Fruit fly (Drosophila melanogaster) whole organism, embryonic: ENCODE data around the gene rtv.

ENCODE experiments used
- Aef1 ChIP-seq: fragments of 200-800 bp; sonication (Bioruptor generic); IDR thresholded peaks from 3 replicates; pipeline ENCODE4 v1.3.6; 2022; ENCODE audit warnings: missing biosample characterization, missing genetic modification characterization
- CG10267 ChIP-seq: fragments of 200-800 bp; sonication (Bioruptor generic); optimal IDR thresholded peaks from 2 replicates; lab custom pipeline; 2018; ENCODE audit warnings: missing biosample characterization, mild to moderate bottlenecking, missing genetic modification characterization, moderate library complexity
- CG11247 ChIP-seq: fragments of 200-800 bp; sonication (Bioruptor generic); IDR thresholded peaks from 2 replicates; pipeline ENCODE4 v1.3.6; 2022; ENCODE audit warnings: missing biosample characterization, missing genetic modification characterization
- CG11723 ChIP-seq: fragments of 200-800 bp; sonication (Bioruptor generic); optimal IDR thresholded peaks from 2 replicates; lab custom pipeline; 2017; ENCODE audit warnings: missing biosample characterization, mild to moderate bottlenecking, missing genetic modification characterization
- CG13287 ChIP-seq: fragments of 200-800 bp; sonication (Bioruptor generic); IDR thresholded peaks from 2 replicates; pipeline ENCODE4 v1.3.6; 2022; ENCODE audit warnings: missing biosample characterization, missing genetic modification characterization; ENCODE audit not compliant: partially characterized antibody
- CG13296 ChIP-seq: fragments of 200-800 bp; sonication (Bioruptor generic); optimal IDR thresholded peaks from 3 replicates; lab custom pipeline; 2018; ENCODE audit warnings: missing biosample characterization, mild to moderate bottlenecking, missing genetic modification characterization
- CG13624 ChIP-seq: fragments of 200-800 bp; sonication (Bioruptor generic); optimal IDR thresholded peaks from 2 replicates; lab custom pipeline; 2016; ENCODE audit warnings: missing biosample characterization, missing genetic modification characterization
- CG15269 ChIP-seq: fragments of 200-800 bp; sonication (Bioruptor generic); optimal IDR thresholded peaks from 2 replicates; lab custom pipeline; 2018; ENCODE audit warnings: missing biosample characterization, mild to moderate bottlenecking, missing genetic modification characterization, moderate library complexity
- CG1602 ChIP-seq: fragments of 200-800 bp; sonication (Bioruptor generic); optimal IDR thresholded peaks from 3 replicates; lab custom pipeline; 2016; ENCODE audit warnings: missing biosample characterization, missing genetic modification characterization
- CG17359 ChIP-seq: fragments of 200-800 bp; sonication (Bioruptor generic); optimal IDR thresholded peaks from 3 replicates; lab custom pipeline; 2018; ENCODE audit warnings: missing biosample characterization, mild to moderate bottlenecking, missing genetic modification characterization, moderate library complexity
- CG17829 ChIP-seq: fragments of 200-800 bp; optimal IDR thresholded peaks from 2 replicates; lab custom pipeline; 2019; ENCODE audit warnings: missing biosample characterization, mild to moderate bottlenecking, missing genetic modification characterization, moderate library complexity
- CG18476 ChIP-seq: fragments of 200-800 bp; sonication (Bioruptor generic); optimal IDR thresholded peaks from 2 replicates; lab custom pipeline; 2016; ENCODE audit warnings: missing biosample characterization, mild to moderate bottlenecking, missing genetic modification characterization
- CG18764 ChIP-seq: fragments of 200-800 bp; sonication (Bioruptor generic); optimal IDR thresholded peaks from 3 replicates; lab custom pipeline; 2016; ENCODE audit warnings: missing biosample characterization, missing genetic modification characterization
- CG2875 ChIP-seq: fragments of 200-800 bp; sonication (Bioruptor generic); optimal IDR thresholded peaks from 2 replicates; lab custom pipeline; 2017; ENCODE audit warnings: missing biosample characterization, mild to moderate bottlenecking, missing genetic modification characterization, missing genetic modification reagents
- CG32772 ChIP-seq: fragments of 200-800 bp; sonication (Bioruptor generic); IDR thresholded peaks from 2 replicates; pipeline ENCODE4 v1.3.6; 2022; ENCODE audit warnings: missing biosample characterization, missing genetic modification characterization
- CG3407 ChIP-seq: fragments of 200-800 bp; sonication (Bioruptor generic); optimal IDR thresholded peaks from 2 replicates; lab custom pipeline; 2018; ENCODE audit warnings: missing biosample characterization, mild to moderate bottlenecking, missing genetic modification characterization
- CG34224 ChIP-seq: fragments of 200-800 bp; sonication (Bioruptor generic); IDR thresholded peaks from 3 replicates; pipeline ENCODE4 v1.3.6; 2022; ENCODE audit warnings: missing biosample characterization, missing genetic modification characterization; ENCODE audit not compliant: partially characterized antibody
- CG34376 ChIP-seq: fragments of 200-800 bp; sonication (Bioruptor generic); optimal IDR thresholded peaks from 2 replicates; lab custom pipeline; 2018; ENCODE audit warnings: missing biosample characterization, mild to moderate bottlenecking, missing genetic modification characterization
- CG3995 ChIP-seq: fragments of 200-800 bp; sonication (Bioruptor generic); optimal IDR thresholded peaks from 3 replicates; lab custom pipeline; 2016; ENCODE audit warnings: missing biosample characterization, missing genetic modification characterization
- CG4404 ChIP-seq: fragments of 200-800 bp; sonication (Bioruptor generic); IDR thresholded peaks from 2 replicates; pipeline ENCODE4 v1.3.6; 2022; ENCODE audit warnings: missing biosample characterization, missing genetic modification characterization
- CG7987 ChIP-seq: fragments of 200-800 bp; sonication (Bioruptor generic); optimal IDR thresholded peaks from 2 replicates; lab custom pipeline; 2018; ENCODE audit warnings: missing biosample characterization, mild to moderate bottlenecking, missing genetic modification characterization, moderate library complexity
- CG8924 ChIP-seq: fragments of 200-800 bp; optimal IDR thresholded peaks from 3 replicates; lab custom pipeline; 2019; ENCODE audit warnings: missing biosample characterization, mild to moderate bottlenecking, missing genetic modification characterization, moderate library complexity
- CHES-1-like ChIP-seq: fragments of 200-800 bp; sonication (Bioruptor generic); optimal IDR thresholded peaks from 2 replicates; lab custom pipeline; 2016; ENCODE audit warnings: missing biosample characterization, missing genetic modification characterization
- Camta ChIP-seq: fragments of 200-800 bp; sonication (Bioruptor generic); optimal IDR thresholded peaks from 2 replicates; lab custom pipeline; 2016; ENCODE audit warnings: missing biosample characterization, missing genetic modification characterization
- Chrac-16 ChIP-seq: fragments of 200-800 bp; sonication (Bioruptor generic); optimal IDR thresholded peaks from 3 replicates; lab custom pipeline; 2016; ENCODE audit warnings: missing biosample characterization, missing genetic modification characterization
- HLH4C ChIP-seq: fragments of 200-800 bp; sonication (Bioruptor generic); IDR thresholded peaks from 3 replicates; pipeline ENCODE4 v1.3.6; 2022; ENCODE audit warnings: missing biosample characterization, missing genetic modification characterization; ENCODE audit not compliant: partially characterized antibody
- Lpt ChIP-seq: fragments of >200 bp; optimal IDR thresholded peaks from 2 replicates; lab custom pipeline; 2018; ENCODE audit warnings: missing biosample characterization, missing genetic modification characterization
- MTF-1 ChIP-seq: fragments of 200-800 bp; sonication (Bioruptor generic); optimal IDR thresholded peaks from 2 replicates; lab custom pipeline; 2018; ENCODE audit warnings: missing biosample characterization, mild to moderate bottlenecking, missing genetic modification characterization, borderline replicate concordance
- Med ChIP-seq: fragments of 200-800 bp; sonication (Bioruptor generic); peaks from one replicate; lab custom pipeline; 2016; ENCODE audit warnings: missing biosample characterization, missing genetic modification characterization, mild to moderate bottlenecking, inconsistent platforms, moderate library complexity
- NC2β ChIP-seq: fragments of 200-800 bp; sonication (Bioruptor generic); optimal IDR thresholded peaks from 2 replicates; lab custom pipeline; 2016; ENCODE audit warnings: missing biosample characterization, missing genetic modification characterization
- Oli ChIP-seq: fragments of 200-800 bp; sonication (Bioruptor generic); optimal IDR thresholded peaks from 2 replicates; lab custom pipeline; 2018; ENCODE audit warnings: missing biosample characterization, mild to moderate bottlenecking, missing genetic modification characterization, moderate library complexity
- Sry-δ ChIP-seq: fragments of 200-800 bp; sonication (Bioruptor generic); optimal IDR thresholded peaks from 2 replicates; lab custom pipeline; 2016; ENCODE audit warnings: missing biosample characterization, missing genetic modification characterization
- Xbp1 ChIP-seq: fragments of 200-800 bp; sonication (Bioruptor generic); optimal IDR thresholded peaks from 3 replicates; lab custom pipeline; 2016; ENCODE audit warnings: missing biosample characterization, mild to moderate bottlenecking, missing genetic modification characterization
- Xrp1 ChIP-seq: fragments of 200-800 bp; sonication (Bioruptor generic); IDR thresholded peaks from 2 replicates; pipeline ENCODE4 v1.3.6; 2022; ENCODE audit warnings: missing biosample characterization, missing genetic modification characterization
- az2 ChIP-seq: fragments of 200-800 bp; sonication (Bioruptor generic); optimal IDR thresholded peaks from 3 replicates; lab custom pipeline; 2016; ENCODE audit warnings: missing biosample characterization, missing genetic modification characterization
- cwo ChIP-seq: fragments of 200-800 bp; sonication (Bioruptor generic); optimal IDR thresholded peaks from 3 replicates; lab custom pipeline; 2017; ENCODE audit warnings: missing biosample characterization, missing genetic modification characterization, mild to moderate bottlenecking, moderate library complexity, missing genetic modification reagents
- danr ChIP-seq: fragments of 200-800 bp; sonication (Bioruptor generic); IDR thresholded peaks from 2 replicates; pipeline ENCODE4 v1.3.6; 2022; ENCODE audit warnings: missing biosample characterization, missing genetic modification characterization
- dmrt99B ChIP-seq: fragments of 200-800 bp; sonication (Bioruptor generic); optimal IDR thresholded peaks from 2 replicates; lab custom pipeline; 2018; ENCODE audit warnings: missing biosample characterization, mild to moderate bottlenecking, missing genetic modification characterization, moderate library complexity
- en ChIP-seq: fragments of 200-800 bp; sonication (Bioruptor generic); optimal IDR thresholded peaks from 2 replicates; lab custom pipeline; 2016; ENCODE audit warnings: missing biosample characterization, missing genetic modification characterization
- fd96Cb ChIP-seq: fragments of 200-800 bp; sonication (Bioruptor generic); optimal IDR thresholded peaks from 2 replicates; lab custom pipeline; 2018; ENCODE audit warnings: missing biosample characterization, mild to moderate bottlenecking, missing genetic modification characterization, moderate library complexity
- grau ChIP-seq: fragments of 200-800 bp; optimal IDR thresholded peaks from 3 replicates; lab custom pipeline; 2019; ENCODE audit warnings: missing biosample characterization, mild to moderate bottlenecking, missing genetic modification characterization, moderate library complexity
- lola ChIP-seq, 3 experiments: fragments of >200 bp in 2 of 3; fragments of 200-800 bp in 1 of 3; sonication (Bioruptor generic) in 1 of 3; optimal IDR thresholded peaks; 2 replicates each; lab custom pipeline; 2017 to 2019; ENCODE audit warnings: missing biosample characterization in 3 of 3, missing genetic modification characterization in 3 of 3, mild to moderate bottlenecking in 1 of 3, moderate library complexity in 1 of 3
- luna ChIP-seq: fragments of 200-800 bp; sonication (Bioruptor generic); optimal IDR thresholded peaks from 2 replicates; lab custom pipeline; 2016; ENCODE audit warnings: missing biosample characterization, missing genetic modification characterization
- mam ChIP-seq: fragments of 200-800 bp; sonication (Bioruptor generic); optimal IDR thresholded peaks from 3 replicates; lab custom pipeline; 2016; ENCODE audit warnings: missing biosample characterization, missing genetic modification characterization
- onecut ChIP-seq: fragments of 200-800 bp; sonication (Bioruptor generic); IDR thresholded peaks from 2 replicates; pipeline ENCODE4 v1.3.6; 2022; ENCODE audit warnings: missing biosample characterization, missing genetic modification characterization
- ranshi ChIP-seq: fragments of 200-800 bp; sonication (Bioruptor generic); IDR thresholded peaks from 2 replicates; pipeline ENCODE4 v1.3.6; 2022; ENCODE audit warnings: missing biosample characterization, missing genetic modification characterization
- sd ChIP-seq: fragments of 200-800 bp; sonication (Bioruptor generic); optimal IDR thresholded peaks from 3 replicates; lab custom pipeline; 2018; ENCODE audit warnings: missing biosample characterization, mild to moderate bottlenecking, missing genetic modification characterization, moderate library complexity
- sqz ChIP-seq: fragments of 200-800 bp; sonication (Bioruptor generic); optimal IDR thresholded peaks from 3 replicates; lab custom pipeline; 2018; ENCODE audit warnings: missing biosample characterization, mild to moderate bottlenecking, missing genetic modification characterization
- sr ChIP-seq: fragments of 200-800 bp; sonication (Bioruptor generic); IDR thresholded peaks from 3 replicates; pipeline ENCODE4 v1.3.6; 2022; ENCODE audit warnings: missing biosample characterization, missing genetic modification characterization
- yki ChIP-seq: fragments of >200 bp; optimal IDR thresholded peaks from 3 replicates; lab custom pipeline; 2018

rtv gene

DNA sequence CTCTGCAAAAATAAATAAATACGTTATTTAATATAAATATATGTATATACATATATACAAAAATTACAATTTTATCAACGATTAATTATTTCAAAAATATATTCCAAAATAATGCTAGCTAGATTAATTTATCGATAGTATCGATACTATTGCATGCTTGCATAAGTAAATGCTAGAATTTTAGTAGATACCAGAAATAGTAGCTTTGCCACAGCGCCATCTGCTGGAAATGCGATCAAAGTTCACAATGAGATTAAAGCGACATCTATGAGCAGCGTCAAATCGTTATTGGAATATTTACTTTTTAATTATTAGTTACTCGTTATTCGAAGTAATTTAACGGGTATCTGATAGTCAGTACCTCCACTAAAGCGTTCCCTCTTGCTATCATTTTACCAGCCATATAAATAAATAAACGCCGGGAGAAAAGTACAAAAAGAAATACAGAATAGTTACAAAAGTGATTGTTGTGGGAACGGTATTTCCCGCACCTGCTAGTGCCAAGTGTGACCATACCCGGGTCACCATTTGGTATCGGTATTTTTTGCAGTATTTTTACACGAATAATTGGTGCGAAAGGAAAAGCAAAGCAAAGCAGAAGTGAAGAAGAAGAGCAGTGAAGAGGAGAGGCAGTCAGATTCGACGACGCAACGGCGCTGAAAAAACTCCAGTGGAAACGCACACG lies at the start of gene rtv, which contains the start of gene Dlic (continued):
- TF ChIP-seq CG18764 (GFP tag; lab: Kevin White, UChicago), result no peak
- TF ChIP-seq Xbp1 (GFP tag; lab: Kevin White, UChicago), result peak; percentile 47
- no peak for TF ChIP-seq Chrac-16 (GFP tag; lab: Kevin White, UChicago)
- no peak for TF ChIP-seq CG1602 (GFP tag; lab: Kevin White, UChicago)
- peak; percentile 96 for TF ChIP-seq CG3995 (GFP tag; lab: Kevin White, UChicago)
- no peak for TF ChIP-seq MTF-1 (GFP tag; lab: Kevin White, UChicago)
- no peak for TF ChIP-seq CG7987 (GFP tag; lab: Kevin White, UChicago)
- TF ChIP-seq mam (GFP tag; lab: Kevin White, UChicago), result peak; percentile 33
- peak; percentile 11 for TF ChIP-seq NC2β (GFP tag; lab: Kevin White, UChicago)
- no peak for TF ChIP-seq CG3407 (GFP tag; lab: Kevin White, UChicago)
- no peak for TF ChIP-seq dmrt99B (tag; lab: Kevin White, UChicago)
- no peak for TF ChIP-seq sr (GFP tag; lab: Robert Waterston, UW)
- no peak for TF ChIP-seq sqz (GFP tag; lab: Kevin White, UChicago)
- no peak for TF ChIP-seq CG34376
- peak; percentile 87 for TF ChIP-seq CG13287 (GFP tag; lab: Robert Waterston, UW)
- TF ChIP-seq CG17359 (tag; lab: Kevin White, UChicago), result no peak
- TF ChIP-seq yki (lab: Kevin White, UChicago), result no peak
- no peak for TF ChIP-seq CG4404 (GFP tag; lab: Robert Waterston, UW)
- TF ChIP-seq CG15269 (tag; lab: Kevin White, UChicago), result peak; percentile 17
- no peak for TF ChIP-seq CHES-1-like
- no peak for TF ChIP-seq Xrp1 (GFP tag; lab: Robert Waterston, UW)
- peak; percentile 14 for TF ChIP-seq Camta (GFP tag; lab: Kevin White, UChicago)
- TF ChIP-seq Lpt (GFP tag; lab: Kevin White, UChicago), result no peak
- TF ChIP-seq CG13296 (GFP tag; lab: Kevin White, UChicago), result no peak
- peak; percentile 30 for TF ChIP-seq CG8924 (tag; lab: Kevin White, UChicago)
- TF ChIP-seq danr (GFP tag; lab: Robert Waterston, UW), result no peak
- TF ChIP-seq az2 (GFP tag; lab: Kevin White, UChicago), result peak; percentile 29
- TF ChIP-seq lola (GFP tag; optimal IDR thresholded peaks at IDR 0.05; lab: Kevin White, UChicago), result no peak
- TF ChIP-seq sd (tag; lab: Kevin White, UChicago), result peak; percentile 57
- TF ChIP-seq HLH4C (GFP tag; lab: Robert Waterston, UW), result peak; percentile 62
- peak; percentile 33; the same call in 1 of the 2 replicates for TF ChIP-seq onecut (GFP tag; lab: Robert Waterston, UW)
- no peak; the same call in 1 of the 2 replicates for TF ChIP-seq CG11247 (GFP tag; lab: Robert Waterston, UW)
- TF ChIP-seq CG32772 (GFP tag; lab: Robert Waterston, UW), result no peak
- TF ChIP-seq CG18476, result no peak
- peak; percentile 85 for TF ChIP-seq Med (GFP tag; lab: Kevin White, UChicago)
- TF ChIP-seq luna, result no peak
- peak; percentile 43 for TF ChIP-seq Sry-δ (GFP tag; lab: Kevin White, UChicago)
- TF ChIP-seq CG34224 (GFP tag; lab: Robert Waterston, UW), result peak; percentile 65; the same call in 2 of the 3 replicates
- no peak for TF ChIP-seq CG13624 (GFP tag; lab: Kevin White, UChicago)
- no peak for TF ChIP-seq CG2875 (GFP tag; lab: Kevin White, UChicago)
- TF ChIP-seq CG11723 (GFP tag; lab: Kevin White, UChicago), result no peak
- TF ChIP-seq fd96Cb (tag; lab: Kevin White, UChicago), result no peak
- TF ChIP-seq CG10267 (tag; lab: Kevin White, UChicago), result peak; percentile 49
- TF ChIP-seq Oli (tag; lab: Kevin White, UChicago), result no peak
- TF ChIP-seq en (GFP tag; lab: Kevin White, UChicago), result no peak
- no peak for TF ChIP-seq cwo (GFP tag; lab: Kevin White, UChicago)
- TF ChIP-seq CG17829 (tag; lab: Kevin White, UChicago), result peak; percentile 45
- no peak for TF ChIP-seq Aef1 (GFP tag; lab: Robert Waterston, UW)
- TF ChIP-seq ranshi (GFP tag; lab: Robert Waterston, UW), result no peak
- peak; percentile 21 for TF ChIP-seq grau
